Worm (Caenorhabditis elegans): ENCODE results near the gene srw-6.

Gene srw-6

DNA sequence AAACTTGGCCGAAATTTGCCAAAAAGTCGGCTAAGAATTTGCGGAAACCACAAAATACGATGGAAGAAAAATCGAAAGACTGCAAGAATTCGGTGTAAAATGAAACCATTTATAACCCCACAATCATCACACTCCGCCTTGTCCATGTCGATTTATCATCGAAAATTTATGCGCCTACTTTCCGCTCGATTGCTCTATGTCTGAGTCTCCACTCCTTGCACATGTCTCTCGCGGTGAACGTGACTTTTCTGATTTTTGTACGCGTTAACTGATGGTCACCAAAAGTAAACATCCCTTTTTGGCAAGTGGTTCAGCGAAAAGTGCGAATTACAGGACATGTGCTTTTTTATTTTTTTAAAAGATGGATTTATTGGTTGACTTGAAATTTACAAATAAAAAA is 31.5 kb upstream of the srw-6 start (continued):
- TF ChIP-seq nhr-237 (tag; optimal IDR thresholded peaks at IDR 0.05) (no peak), nhr-102 (tag; optimal IDR thresholded peaks at IDR 0.05) (peak; percentile 9), nhr-42 (GFP tag; IDR thresholded peaks at IDR 0.05) (no peak), spr-1 (tag; optimal IDR thresholded peaks at IDR 0.05) (no peak), mxl-3 (GFP tag; optimal IDR thresholded peaks at IDR 0.05) (no peak), nhr-28 (tag; optimal IDR thresholded peaks at IDR 0.05) (peak; percentile 64), F44E2.7 (GFP tag; IDR thresholded peaks at IDR 0.05) (no peak), ces-1 (GFP tag; optimal IDR thresholded peaks at IDR 0.05) (no peak), dve-1 (tag; optimal IDR thresholded peaks at IDR 0.05; ENCODE audit: insufficient read depth) (peak; percentile 77), sdz-12 (GFP tag; optimal IDR thresholded peaks at IDR 0.05) (no peak), zfp-2 (tag; optimal IDR thresholded peaks at IDR 0.05) (no peak), mes-2 (tag; optimal IDR thresholded peaks at IDR 0.05; ENCODE audit: poor library complexity, severe bottlenecking) (no peak), egl-43 (GFP tag; IDR thresholded peaks at IDR 0.05) (no peak), lin-29 (GFP tag; IDR thresholded peaks at IDR 0.05) (no peak), lin-1 (GFP tag; IDR thresholded peaks at IDR 0.05) (0 out of 2 replicates have a peak, but pooled peaks have one; percentile 38)

DNA sequence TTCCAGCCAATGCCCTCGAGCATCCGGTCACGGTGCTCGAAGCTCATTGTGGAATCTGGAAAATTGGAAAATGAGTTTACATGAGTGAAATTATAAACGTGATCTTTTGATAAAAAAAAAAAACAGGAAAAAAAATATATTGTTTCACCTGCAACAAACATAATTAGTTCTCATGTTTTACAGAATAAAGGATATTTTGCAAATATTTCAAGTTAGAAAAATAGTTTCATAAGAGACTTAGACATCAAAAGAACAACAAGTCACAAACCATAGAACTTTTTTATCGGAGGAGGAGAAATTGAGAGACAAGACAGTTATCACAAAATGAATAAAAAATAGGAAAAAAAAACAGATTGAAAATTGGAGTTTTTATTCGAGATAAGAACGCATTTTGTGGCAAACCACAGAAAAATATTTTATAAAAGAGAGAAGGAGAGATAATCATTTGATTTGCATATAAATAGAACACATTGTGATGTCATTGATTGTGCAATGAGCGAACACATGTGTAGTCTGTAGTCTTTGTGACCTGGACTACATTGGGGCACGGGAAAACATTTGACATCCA is 24.2 kb upstream of the srw-6 start, which contains the start of gene R08F11.1:
Gene R08F11.1, minus strand, starts transcription at position 51 of the 568 bp plus-strand sequence.
- TF ChIP-seq nhr-10 (tag; optimal IDR thresholded peaks at IDR 0.05) = no peak
- TF ChIP-seq lin-29 (GFP tag; IDR thresholded peaks at IDR 0.05) = no peak
- peak; percentile 90 for TF ChIP-seq nhr-77 (tag; optimal IDR thresholded peaks at IDR 0.05)
- peak; percentile 64 for TF ChIP-seq nhr-102 (tag; optimal IDR thresholded peaks at IDR 0.05)
- peak; percentile 98 for TF ChIP-seq nhr-28 (tag; optimal IDR thresholded peaks at IDR 0.05)
- TF ChIP-seq ama-1 (optimal IDR thresholded peaks at IDR 0.05) = no peak
- peak; percentile 62 for TF ChIP-seq dmd-6 (GFP tag; IDR thresholded peaks at IDR 0.05)
- TF ChIP-seq hif-1 (tag; optimal IDR thresholded peaks at IDR 0.05) = peak in 1 of 2 experiments; percentile 79
- no peak for TF ChIP-seq zfp-2 (tag; optimal IDR thresholded peaks at IDR 0.05)
- no peak for TF ChIP-seq daf-16 (GFP tag; optimal IDR thresholded peaks at IDR 0.05)
- peak; percentile 90 for TF ChIP-seq daf-16 (tag; optimal IDR thresholded peaks at IDR 0.05)
- TF ChIP-seq unc-62 (GFP tag; optimal IDR thresholded peaks at IDR 0.05 in 1 of 2) = peak in 1 of 2 experiments; percentile 9
- no peak for TF ChIP-seq unc-62 (tag; optimal IDR thresholded peaks at IDR 0.05)
- TF ChIP-seq hlh-30 (tag; optimal IDR thresholded peaks at IDR 0.05; ENCODE audit: insufficient read depth) = peak; percentile 5
- peak; percentile 76 for TF ChIP-seq dve-1 (tag; optimal IDR thresholded peaks at IDR 0.05; ENCODE audit: insufficient read depth)
- TF ChIP-seq hlh-11 (tag; optimal IDR thresholded peaks at IDR 0.05) = peak; percentile 53
- peak; percentile 74 for TF ChIP-seq pqm-1 (tag; optimal IDR thresholded peaks at IDR 0.05)

DNA sequence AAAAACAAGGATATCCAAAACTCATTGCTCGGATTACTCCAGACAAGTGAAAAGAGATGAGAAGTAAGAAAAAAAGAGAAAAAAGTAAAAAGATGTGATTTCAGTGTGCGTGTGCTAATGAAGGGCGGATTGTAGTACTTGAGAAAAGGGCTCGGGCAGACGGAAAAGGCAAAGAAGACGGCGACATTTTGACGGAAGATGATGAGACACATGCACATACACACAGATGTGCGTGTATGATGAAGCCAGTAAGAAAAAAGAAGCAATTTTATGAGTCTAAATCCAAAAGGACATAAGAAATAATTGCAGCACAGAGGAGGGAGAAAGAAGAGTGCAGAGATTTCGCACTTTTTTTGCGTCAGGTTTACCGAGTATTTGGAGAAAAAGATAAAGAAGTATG is 19.9 kb upstream of the srw-6 start:
- TF ChIP-seq aha-1 (tag) (peak; percentile 63), fkh-10 (GFP tag; optimal IDR thresholded peaks at IDR 0.05) (peak; percentile 68), saeg-2 (GFP tag; IDR thresholded peaks at IDR 0.05) (no peak)

DNA sequence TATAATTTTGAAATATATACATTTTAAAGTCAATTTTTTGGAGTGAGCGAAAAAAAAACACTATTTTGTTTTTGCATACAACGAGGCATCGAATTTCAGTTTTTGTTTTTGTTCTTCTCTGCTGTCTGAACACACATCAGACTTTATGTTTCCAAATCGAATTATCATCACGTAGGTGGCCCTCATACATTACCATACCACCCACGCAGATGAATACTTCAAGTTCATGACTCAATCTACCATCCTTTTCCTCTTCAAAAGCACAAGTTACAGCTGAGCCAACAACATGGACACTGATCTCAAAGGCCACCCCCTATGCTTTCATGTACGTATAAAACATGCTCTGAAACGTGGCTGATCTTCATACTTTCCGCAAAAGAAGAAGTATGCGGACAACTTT is 18.7 kb upstream of the srw-6 start, which contains the start of gene R08F11.7:
Gene R08F11.7, plus strand, starts transcription at position 301 of the 400 bp plus-strand sequence.
- TF ChIP-seq dmd-8 (GFP tag; IDR thresholded peaks at IDR 0.05) = no peak
- peak; percentile 82 for TF ChIP-seq aha-1 (tag)

DNA sequence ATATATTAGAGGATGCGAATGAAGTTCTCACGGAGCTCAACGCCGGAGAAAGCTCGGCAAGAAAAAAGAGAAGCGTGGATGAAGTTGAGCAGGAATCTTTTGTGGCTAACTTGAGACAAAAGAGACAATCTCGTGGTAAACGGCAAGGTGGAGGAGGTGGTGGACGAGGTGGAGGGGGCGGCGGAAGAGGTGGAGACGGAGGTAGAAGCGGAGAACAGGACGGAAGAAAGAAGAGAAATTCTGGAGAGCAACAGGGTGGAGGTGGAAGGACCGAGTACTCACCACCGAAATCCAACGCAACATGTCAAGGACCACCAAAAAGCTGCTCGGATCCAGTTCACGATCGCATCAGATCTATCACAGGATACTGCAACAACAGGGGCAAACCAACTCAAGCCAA is 18.0 kb upstream of the srw-6 start:
- TF ChIP-seq set-16 (GFP tag; IDR thresholded peaks at IDR 0.05) = peak; percentile 70
- no peak for TF ChIP-seq ces-1 (GFP tag; optimal IDR thresholded peaks at IDR 0.05)
